Fruit fly (Drosophila melanogaster) whole organism, embryonic: ENCODE measurements around the gene Dnai2.
A peak's percentile ranks its signal among the peaks of the same experiment; 100 is the strongest.

Experiments used
- Atf6 ChIP-seq: fragments of 200-800 bp; sonication (Bioruptor generic); IDR thresholded peaks from 2 replicates; pipeline ENCODE4 v1.3.6; 2022; ENCODE audit warnings: missing biosample characterization, missing genetic modification characterization
- BEAF-32 ChIP-seq: fragments of 200-800 bp; sonication (Bioruptor generic); optimal IDR thresholded peaks from 3 replicates; lab custom pipeline; 2017; ENCODE audit warnings: missing biosample characterization, missing genetic modification characterization, mild to moderate bottlenecking, moderate library complexity, missing genetic modification reagents
- CG10147 ChIP-seq: fragments of 200-800 bp; sonication (Bioruptor generic); optimal IDR thresholded peaks from 2 replicates; lab custom pipeline; 2019; ENCODE audit warnings: missing biosample characterization, mild to moderate bottlenecking, missing genetic modification characterization, moderate library complexity
- CG10267 ChIP-seq: fragments of 200-800 bp; sonication (Bioruptor generic); optimal IDR thresholded peaks from 2 replicates; lab custom pipeline; 2018; ENCODE audit warnings: missing biosample characterization, mild to moderate bottlenecking, missing genetic modification characterization, moderate library complexity
- CG10462 ChIP-seq: fragments of 200-800 bp; sonication (Bioruptor generic); optimal IDR thresholded peaks from 2 replicates; lab custom pipeline; 2016; ENCODE audit warnings: missing biosample characterization, missing genetic modification characterization
- CG10565 ChIP-seq: fragments of 200-800 bp; sonication (Bioruptor generic); optimal IDR thresholded peaks from 3 replicates; lab custom pipeline; 2016; ENCODE audit warnings: missing biosample characterization, mild to moderate bottlenecking, missing genetic modification characterization
- CG12299 ChIP-seq: fragments of 200-800 bp; sonication (Bioruptor generic); optimal IDR thresholded peaks from 2 replicates; lab custom pipeline; 2018; ENCODE audit warnings: missing biosample characterization, mild to moderate bottlenecking, missing genetic modification characterization
- CG12391 ChIP-seq: fragments of 200-800 bp; sonication (Bioruptor generic); optimal IDR thresholded peaks from 3 replicates; lab custom pipeline; 2018; ENCODE audit warnings: missing biosample characterization, mild to moderate bottlenecking, missing genetic modification characterization, moderate library complexity
- CG14441 ChIP-seq: fragments of 200-800 bp; sonication (Bioruptor generic); IDR thresholded peaks from 2 replicates; pipeline ENCODE4 v1.3.6; 2022; ENCODE audit warnings: missing biosample characterization, missing genetic modification characterization
- CG17359 ChIP-seq: fragments of 200-800 bp; sonication (Bioruptor generic); optimal IDR thresholded peaks from 3 replicates; lab custom pipeline; 2018; ENCODE audit warnings: missing biosample characterization, mild to moderate bottlenecking, missing genetic modification characterization, moderate library complexity
- CG2202 ChIP-seq: fragments of 200-800 bp; sonication (Bioruptor generic); optimal IDR thresholded peaks from 2 replicates; lab custom pipeline; 2018; ENCODE audit warnings: missing biosample characterization, mild to moderate bottlenecking, missing genetic modification characterization
- CG2712 ChIP-seq: fragments of 200-800 bp; optimal IDR thresholded peaks from 3 replicates; lab custom pipeline; 2019; ENCODE audit warnings: missing biosample characterization, mild to moderate bottlenecking, missing genetic modification characterization, moderate library complexity
- CG31441 ChIP-seq: fragments of 200-800 bp; sonication (Bioruptor generic); IDR thresholded peaks from 2 replicates; pipeline ENCODE4 v1.3.6; 2022; ENCODE audit warnings: missing biosample characterization, missing genetic modification characterization
- CG33213 ChIP-seq: fragments of 200-800 bp; sonication (Bioruptor generic); optimal IDR thresholded peaks from 3 replicates; lab custom pipeline; 2016; ENCODE audit warnings: missing biosample characterization, missing genetic modification characterization
- CG8281 ChIP-seq: fragments of 200-800 bp; sonication (Bioruptor generic); optimal IDR thresholded peaks from 2 replicates; lab custom pipeline; 2018; ENCODE audit warnings: missing biosample characterization, mild to moderate bottlenecking, missing genetic modification characterization, moderate library complexity
- CrebB ChIP-seq: fragments of 200-800 bp; sonication (Bioruptor generic); optimal IDR thresholded peaks from 3 replicates; lab custom pipeline; 2018; ENCODE audit warnings: missing biosample characterization, mild to moderate bottlenecking, missing genetic modification characterization
- Dbx ChIP-seq: fragments of 200-800 bp; sonication (Bioruptor generic); IDR thresholded peaks from 3 replicates; pipeline ENCODE4 v1.3.6; 2022; ENCODE audit warnings: missing biosample characterization, missing genetic modification characterization
- Dp ChIP-seq: fragments of 200-800 bp; sonication (Bioruptor generic); optimal IDR thresholded peaks from 2 replicates; lab custom pipeline; 2018; ENCODE audit warnings: missing biosample characterization, mild to moderate bottlenecking, missing genetic modification characterization, moderate library complexity
- Dref ChIP-seq: fragments of 200-800 bp; sonication (Bioruptor generic); IDR thresholded peaks from 2 replicates; pipeline ENCODE4 v1.3.6; 2022; ENCODE audit warnings: missing biosample characterization, missing genetic modification characterization
- E2f2 ChIP-seq: fragments of 200-800 bp; sonication (Bioruptor generic); IDR thresholded peaks from 2 replicates; pipeline ENCODE4 v1.3.6; 2022; ENCODE audit warnings: missing biosample characterization, missing genetic modification characterization
- Ets97D ChIP-seq: fragments of 200-800 bp; sonication (Bioruptor generic); optimal IDR thresholded peaks from 3 replicates; lab custom pipeline; 2016; ENCODE audit warnings: missing biosample characterization, missing genetic modification characterization
- Hr78 ChIP-seq, 2 experiments: fragments of 200-800 bp in 1 of 2; fragments of >200 bp in 1 of 2; sonication (Bioruptor generic) in 1 of 2; optimal IDR thresholded peaks; 2 replicates each; lab custom pipeline; 2017 to 2019; ENCODE audit warnings: missing biosample characterization in 2 of 2, missing genetic modification characterization in 2 of 2, mild to moderate bottlenecking in 1 of 2, moderate library complexity in 1 of 2
- Med ChIP-seq: fragments of 200-800 bp; sonication (Bioruptor generic); peaks from one replicate; lab custom pipeline; 2016; ENCODE audit warnings: missing biosample characterization, missing genetic modification characterization, mild to moderate bottlenecking, inconsistent platforms, moderate library complexity
- Meics ChIP-seq: fragments of 200-800 bp; sonication (Bioruptor generic); optimal IDR thresholded peaks from 2 replicates; lab custom pipeline; 2017; ENCODE audit warnings: missing biosample characterization, mild to moderate bottlenecking, missing genetic modification characterization
- Myb ChIP-seq: fragments of 200-800 bp; sonication (Bioruptor generic); optimal IDR thresholded peaks from 2 replicates; lab custom pipeline; 2016; ENCODE audit warnings: missing biosample characterization, missing genetic modification characterization
- Sry-β ChIP-seq: fragments of 200-800 bp; sonication (Bioruptor generic); optimal IDR thresholded peaks from 2 replicates; lab custom pipeline; 2018; ENCODE audit warnings: missing biosample characterization, mild to moderate bottlenecking, missing genetic modification characterization, moderate library complexity
- Taf1 ChIP-seq: fragments of 200-800 bp; sonication (Bioruptor generic); IDR thresholded peaks from 2 replicates; pipeline ENCODE4 v1.3.6; 2022; ENCODE audit warnings: missing biosample characterization, missing genetic modification characterization
- Usf ChIP-seq: fragments of 200-800 bp; sonication (Bioruptor generic); optimal IDR thresholded peaks from 2 replicates; lab custom pipeline; 2017; ENCODE audit warnings: missing genotype, missing biosample characterization, missing genetic modification characterization
- ac ChIP-seq: fragments of 200-800 bp; sonication (Bioruptor generic); optimal IDR thresholded peaks from 3 replicates; lab custom pipeline; 2017; ENCODE audit warnings: missing biosample characterization, mild to moderate bottlenecking, missing genetic modification characterization
- bbx ChIP-seq: fragments of 200-800 bp; sonication (Bioruptor generic); IDR thresholded peaks from 2 replicates; pipeline ENCODE4 v1.3.6; 2022; ENCODE audit warnings: missing biosample characterization, missing genetic modification characterization; ENCODE audit not compliant: partially characterized antibody
- crp ChIP-seq, 2 experiments: fragments of 200-800 bp; sonication (Bioruptor generic); optimal IDR thresholded peaks; 2 replicates in 1 of 2; 3 replicates in 1 of 2; lab custom pipeline; 2017; ENCODE audit warnings: missing biosample characterization in 2 of 2, missing genetic modification characterization in 2 of 2, mild to moderate bottlenecking in 1 of 2, moderate library complexity in 1 of 2
- dpn ChIP-seq, 2 experiments: fragments of 200-800 bp; sonication (Bioruptor generic); optimal IDR thresholded peaks; 3 replicates each; lab custom pipeline; 2016; ENCODE audit warnings: missing biosample characterization in 2 of 2, missing genetic modification characterization in 2 of 2
- exex ChIP-seq: fragments of 200-800 bp; sonication (Bioruptor generic); optimal IDR thresholded peaks from 4 replicates; lab custom pipeline; 2018; ENCODE audit warnings: missing biosample characterization, mild to moderate bottlenecking, missing genetic modification characterization, moderate library complexity
- ham ChIP-seq: fragments of 200-800 bp; sonication (Bioruptor generic); IDR thresholded peaks from 2 replicates; pipeline ENCODE4 v1.3.6; 2022; ENCODE audit warnings: missing biosample characterization, missing genetic modification characterization
- odd ChIP-seq: fragments of 200-800 bp; sonication (Bioruptor generic); optimal IDR thresholded peaks from 2 replicates; lab custom pipeline; 2017; ENCODE audit warnings: missing biosample characterization, mild to moderate bottlenecking, missing genetic modification characterization
- otp ChIP-seq: fragments of 200-800 bp; sonication (Bioruptor generic); IDR thresholded peaks from 3 replicates; pipeline ENCODE4, ENCODE4 v1.3.6; 2022; ENCODE audit warnings: missing biosample characterization, missing genetic modification characterization
- pita ChIP-seq: fragments of 200-800 bp; sonication (Bioruptor generic); optimal IDR thresholded peaks from 2 replicates; lab custom pipeline; 2017; ENCODE audit warnings: missing biosample characterization, mild to moderate bottlenecking, missing genetic modification characterization
- pzg ChIP-seq: fragments of 200-800 bp; sonication (Bioruptor generic); optimal IDR thresholded peaks from 3 replicates; lab custom pipeline; 2018; ENCODE audit warnings: missing biosample characterization, mild to moderate bottlenecking, missing genetic modification characterization, moderate library complexity
- sc ChIP-seq, 3 experiments: fragments of >200 bp in 2 of 3; fragments of 200-800 bp in 1 of 3; sonication (Bioruptor generic) in 1 of 3; optimal IDR thresholded peaks; 2 replicates in 2 of 3; 3 replicates in 1 of 3; lab custom pipeline; 2017; ENCODE audit warnings: mild to moderate bottlenecking in 1 of 3, missing biosample characterization in 1 of 3, missing genetic modification characterization in 1 of 3, missing genetic modification reagents in 1 of 3
- shn ChIP-seq: fragments of 200-800 bp; sonication (Bioruptor generic); optimal IDR thresholded peaks from 3 replicates; lab custom pipeline; 2016; ENCODE audit warnings: missing biosample characterization, missing genetic modification characterization
- sna ChIP-seq: fragments of 200-800 bp; sonication (Bioruptor generic); IDR thresholded peaks from 2 replicates; pipeline ENCODE4 v1.3.6; 2022; ENCODE audit warnings: missing biosample characterization, missing genetic modification characterization; ENCODE audit not compliant: partially characterized antibody
- ssp ChIP-seq: fragments of 200-800 bp; sonication (Bioruptor generic); IDR thresholded peaks from 2 replicates; pipeline ENCODE4 v1.3.6; 2022; ENCODE audit warnings: missing biosample characterization, missing genetic modification characterization
- stwl ChIP-seq: fragments of 200-800 bp; sonication (Bioruptor generic); optimal IDR thresholded peaks from 3 replicates; lab custom pipeline; 2018; ENCODE audit warnings: missing biosample characterization, mild to moderate bottlenecking, missing genetic modification characterization, moderate library complexity
- toy ChIP-seq: fragments of 200-800 bp; sonication (Bioruptor generic); IDR thresholded peaks from 2 replicates; pipeline ENCODE4 v1.3.6; 2022; ENCODE audit warnings: missing biosample characterization, missing genetic modification characterization
- twi ChIP-seq: fragments of 200-800 bp; optimal IDR thresholded peaks from 2 replicates; lab custom pipeline; 2019; ENCODE audit warnings: missing biosample characterization, mild to moderate bottlenecking, missing genetic modification characterization, moderate library complexity
- usp ChIP-seq: fragments of >200 bp; optimal IDR thresholded peaks from 2 replicates; lab custom pipeline; 2017; ENCODE audit warnings: missing biosample characterization, missing genetic modification characterization

Gene Dnai2

DNA sequence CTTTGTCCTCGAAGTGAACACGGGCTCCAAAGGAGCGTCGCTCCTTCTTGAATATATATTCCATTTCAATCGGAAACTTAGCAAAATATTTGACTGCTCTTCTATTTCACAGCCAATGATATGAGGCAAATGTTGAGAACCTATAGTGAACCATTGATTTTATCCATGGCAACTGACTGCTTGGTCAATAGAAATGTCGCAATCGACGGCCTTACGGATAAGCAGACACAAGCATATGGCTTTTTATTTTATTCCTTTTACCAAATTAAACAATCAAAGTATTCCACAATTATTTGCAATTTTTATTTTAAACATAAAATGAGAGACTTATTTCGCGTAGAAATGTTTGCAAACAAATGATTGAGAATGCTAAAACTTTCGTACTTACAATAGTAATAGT, at the start of gene Dnai2:
Gene Dnai2, minus strand, starts transcription at position 101 of the 400 bp plus-strand sequence.
- TF ChIP-seq CrebB (tag; lab: Kevin White, UChicago) (no peak), Med (GFP tag; lab: Kevin White, UChicago) (peak; percentile 33)

DNA sequence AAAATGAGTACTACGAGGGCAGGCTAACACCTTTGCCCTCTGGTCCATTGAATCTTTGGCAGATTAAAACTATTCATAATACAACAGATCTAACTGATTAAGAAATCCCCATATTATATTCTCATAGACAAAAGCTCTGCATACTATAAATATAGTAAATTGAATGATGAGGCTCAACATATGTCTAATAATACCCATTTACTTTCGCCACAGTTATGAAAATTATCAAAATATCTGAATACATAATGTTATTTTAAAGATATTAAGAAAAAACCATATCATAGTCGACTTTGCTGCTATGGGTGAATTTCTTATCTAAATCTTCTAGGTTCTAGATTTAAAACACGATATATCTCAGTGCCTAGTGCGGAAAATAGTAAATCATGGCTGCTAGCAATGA, 32.8 kb upstream of the Dnai2 start, which contains the start of gene CG32087:
Gene CG32087, plus strand, starts transcription at position 301 of the 400 bp plus-strand sequence.
- no peak for TF ChIP-seq crp (GFP tag; optimal IDR thresholded peaks at IDR 0.05; lab: Kevin White, UChicago)
- TF ChIP-seq Dbx (GFP tag; lab: Robert Waterston, UW), result no peak
- no peak for TF ChIP-seq CG14441
- no peak for TF ChIP-seq CG2712
- no peak for TF ChIP-seq exex
- no peak for TF ChIP-seq usp (GFP tag; lab: Kevin White, UChicago)
- TF ChIP-seq ac (GFP tag; lab: Kevin White, UChicago), result no peak
- no peak for TF ChIP-seq twi (tag; lab: Kevin White, UChicago)
- no peak for TF ChIP-seq toy (GFP tag; lab: Robert Waterston, UW)
- TF ChIP-seq pita (GFP tag; lab: Kevin White, UChicago), result no peak
- no peak for TF ChIP-seq CG31441 (GFP tag; lab: Robert Waterston, UW)

DNA sequence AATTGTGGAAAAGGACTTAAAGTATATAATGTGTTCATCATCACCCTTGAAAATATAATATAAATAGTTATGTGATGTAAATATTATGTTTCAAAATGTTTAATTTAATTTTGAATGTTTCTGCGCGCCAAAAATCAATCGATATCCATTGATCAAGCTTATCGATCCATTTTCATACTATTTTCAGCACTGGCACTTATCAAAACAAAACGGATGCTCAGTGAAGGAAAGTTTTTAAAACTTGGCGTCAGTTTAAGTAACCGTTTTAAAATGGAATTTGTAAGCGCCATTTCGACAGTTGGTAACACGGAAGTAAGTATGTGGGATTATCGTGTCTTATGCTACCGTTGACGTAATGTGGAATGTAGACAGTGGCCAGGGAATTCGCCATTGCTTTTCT, 29.1 kb upstream of the Dnai2 start, which contains the start of gene sunn:
Gene sunn, plus strand, starts transcription at position 202 of the 400 bp plus-strand sequence.
- peak; percentile 12; the same call in 1 of the 2 replicates for TF ChIP-seq bbx (GFP tag; lab: Robert Waterston, UW)
- no peak for TF ChIP-seq odd
- no peak for TF ChIP-seq ham (GFP tag; lab: Robert Waterston, UW)
- TF ChIP-seq CG2202 (tag; lab: Kevin White, UChicago), result no peak
- TF ChIP-seq Meics (GFP tag; lab: Kevin White, UChicago), result no peak
- no peak for TF ChIP-seq CG8281 (tag; lab: Kevin White, UChicago)
- TF ChIP-seq sna (GFP tag; lab: Robert Waterston, UW), result no peak
- no peak for TF ChIP-seq CG10462 (GFP tag; lab: Kevin White, UChicago)
- TF ChIP-seq pzg (GFP tag; lab: Kevin White, UChicago), result peak; percentile 1
- no peak for TF ChIP-seq Sry-β (GFP tag; lab: Kevin White, UChicago)
- TF ChIP-seq shn, result no peak
- TF ChIP-seq Ets97D, result peak; percentile 20
- TF ChIP-seq sc (optimal IDR thresholded peaks at IDR 0.05; lab: Kevin White, UChicago), result no peak
- TF ChIP-seq sc (GFP tag; optimal IDR thresholded peaks at IDR 0.05; lab: Kevin White, UChicago), result no peak
- TF ChIP-seq E2f2, result peak; percentile 80
- no peak for TF ChIP-seq CG12299 (tag; lab: Kevin White, UChicago)
- no peak for TF ChIP-seq Atf6 (GFP tag; lab: Robert Waterston, UW)
- TF ChIP-seq CG12391 (tag; lab: Kevin White, UChicago), result no peak
- peak; percentile 65 for TF ChIP-seq Dp (GFP tag; lab: Kevin White, UChicago)
- peak; percentile 73 for TF ChIP-seq CG10267 (tag; lab: Kevin White, UChicago)
- peak; percentile 52 for TF ChIP-seq stwl
- no peak for TF ChIP-seq CG10565
- no peak for TF ChIP-seq Usf (GFP tag; lab: Kevin White, UChicago)
- no peak for TF ChIP-seq CG33213 (GFP tag; lab: Kevin White, UChicago)
- TF ChIP-seq exex, result no peak
- TF ChIP-seq dpn (GFP tag; optimal IDR thresholded peaks at IDR 0.05; lab: Kevin White, UChicago), result no peak
- no peak for TF ChIP-seq ssp
- no peak for TF ChIP-seq otp (GFP tag; lab: Robert Waterston, UW)
- no peak for TF ChIP-seq Taf1
- TF ChIP-seq Myb (GFP tag; lab: Kevin White, UChicago), result peak; percentile 3
- no peak for TF ChIP-seq CG10147
- TF ChIP-seq Dref, result peak; percentile 59
- TF ChIP-seq CG17359 (tag; lab: Kevin White, UChicago), result no peak
- peak; percentile 10 for TF ChIP-seq BEAF-32 (GFP tag; lab: Kevin White, UChicago)
- no peak for TF ChIP-seq pita (GFP tag; lab: Kevin White, UChicago)
- TF ChIP-seq Hr78 (GFP tag; optimal IDR thresholded peaks at IDR 0.05; lab: Kevin White, UChicago), result peak in 1 of 2 experiments; percentile 80
